Worm (Caenorhabditis elegans) whole organism, L2 larva: ENCODE results near the gene hint-3.

Experiments
- C34F6.9 ChIP-seq: fragments of 150-350 bp; optimal IDR thresholded peaks from 2 replicates; lab custom pipeline; 2014; ENCODE audit warnings: missing biosample characterization, missing genetic modification characterization
- F13H6.1 ChIP-seq: sonication (generic microtip); optimal IDR thresholded peaks from 2 replicates; lab custom pipeline; 2016; ENCODE audit warnings: missing genetic modification characterization, missing compliant biosample characterization
- R02D3.7 ChIP-seq: fragments of 150-350 bp; optimal IDR thresholded peaks from 2 replicates; lab custom pipeline; 2014; ENCODE audit warnings: missing biosample characterization, missing genetic modification characterization
- Y55F3AM.14 ChIP-seq: fragments of 200-800 bp; sonication (Bioruptor generic); optimal IDR thresholded peaks from 2 replicates; lab custom pipeline; 2018; ENCODE audit warnings: mild to moderate bottlenecking, missing genetic modification characterization, missing compliant biosample characterization
- alr-1 ChIP-seq: fragments of 150-350 bp; optimal IDR thresholded peaks from 2 replicates; lab custom pipeline; 2014; ENCODE audit warnings: missing biosample characterization, missing genetic modification characterization
- aly-2 ChIP-seq: fragments of 150-350 bp; optimal IDR thresholded peaks from 2 replicates; lab custom pipeline; 2014; ENCODE audit warnings: missing biosample characterization, missing genetic modification characterization
- ama-1 ChIP-seq: fragments of 150-350 bp; optimal IDR thresholded peaks from 2 replicates; lab custom pipeline; 2018; ENCODE audit warnings: inconsistent platforms
- blmp-1 ChIP-seq: sonication (generic microtip); optimal IDR thresholded peaks from 2 replicates; lab custom pipeline; 2017; ENCODE audit warnings: missing genetic modification characterization, mild to moderate bottlenecking, missing compliant biosample characterization, antibody characterized with exemption, moderate library complexity; ENCODE audit not compliant: insufficient read depth
- ceh-16 ChIP-seq: fragments of 150-350 bp; optimal IDR thresholded peaks from 2 replicates; lab custom pipeline; 2014; ENCODE audit warnings: missing biosample characterization, missing genetic modification characterization
- ceh-82 ChIP-seq: fragments of 150-350 bp; optimal IDR thresholded peaks from 2 replicates; lab custom pipeline; 2014; ENCODE audit warnings: missing biosample characterization, missing genetic modification characterization
- crh-2 ChIP-seq: sonication (generic microtip); optimal IDR thresholded peaks from 2 replicates; lab custom pipeline; 2017; ENCODE audit warnings: missing biosample characterization, missing genetic modification characterization
- dmd-4 ChIP-seq: sonication (generic microtip); optimal IDR thresholded peaks from 2 replicates; lab custom pipeline; 2017; ENCODE audit warnings: missing biosample characterization, missing genetic modification characterization
- egl-27 ChIP-seq: sonication (generic microtip); optimal IDR thresholded peaks from 3 replicates; lab custom pipeline; 2017; ENCODE audit warnings: missing biosample characterization, missing genetic modification reagents, missing genetic modification characterization
- elt-1 ChIP-seq: fragments of 150-350 bp; optimal IDR thresholded peaks from 2 replicates; lab custom pipeline; 2014; ENCODE audit warnings: missing biosample characterization, missing genetic modification characterization
- elt-3 ChIP-seq: sonication (generic microtip); optimal IDR thresholded peaks from 2 replicates; lab custom pipeline; 2017; ENCODE audit warnings: missing biosample characterization, missing genetic modification characterization
- fos-1 ChIP-seq: fragments of 150-350 bp; optimal IDR thresholded peaks from 2 replicates; lab custom pipeline; 2014; ENCODE audit warnings: missing biosample characterization, missing genetic modification characterization
- gmeb-1 ChIP-seq: fragments of 150-350 bp; optimal IDR thresholded peaks from 2 replicates; lab custom pipeline; 2014; ENCODE audit warnings: missing biosample characterization, missing genetic modification characterization
- lin-11 ChIP-seq: fragments of 150-350 bp; sonication (generic microtip); optimal IDR thresholded peaks from 2 replicates; lab custom pipeline; 2014; ENCODE audit warnings: missing biosample characterization, missing genetic modification characterization, inconsistent platforms, mixed read lengths
- lin-13 ChIP-seq: fragments of 150-350 bp; optimal IDR thresholded peaks from 2 replicates; lab custom pipeline; 2014; ENCODE audit warnings: missing biosample characterization, missing genetic modification reagents, missing genetic modification characterization
- lin-39 ChIP-seq: fragments of 150-350 bp; optimal IDR thresholded peaks from 2 replicates; lab custom pipeline; 2014; ENCODE audit warnings: missing biosample characterization, missing genetic modification reagents, missing genetic modification characterization
- lsy-2 ChIP-seq, 2 experiments: fragments of 150-350 bp in 1 of 2; sonication (generic microtip) in 1 of 2; optimal IDR thresholded peaks; 2 replicates each; lab custom pipeline; 2014 to 2017; ENCODE audit warnings: missing biosample characterization in 2 of 2, missing genetic modification characterization in 2 of 2
- mbf-1 ChIP-seq: sonication (generic microtip); optimal IDR thresholded peaks from 2 replicates; lab custom pipeline; 2017; ENCODE audit warnings: missing biosample characterization, missing genetic modification characterization
- mdl-1 ChIP-seq, 2 experiments: fragments of 150-350 bp in 1 of 2; sonication (generic microtip) in 1 of 2; optimal IDR thresholded peaks; 2 replicates each; lab custom pipeline; 2017; ENCODE audit warnings: missing biosample characterization in 2 of 2, missing genetic modification characterization in 2 of 2
- nhr-10 ChIP-seq: sonication (generic microtip); optimal IDR thresholded peaks from 2 replicates; lab custom pipeline; 2017; ENCODE audit warnings: missing biosample characterization, missing genetic modification characterization
- nhr-11 ChIP-seq: fragments of 150-350 bp; optimal IDR thresholded peaks from 2 replicates; lab custom pipeline; 2014; ENCODE audit warnings: missing biosample characterization, missing genetic modification characterization
- nhr-12 ChIP-seq: fragments of 150-350 bp; optimal IDR thresholded peaks from 2 replicates; lab custom pipeline; 2014; ENCODE audit warnings: missing biosample characterization, missing genetic modification characterization
- nhr-129 ChIP-seq: fragments of 150-350 bp; optimal IDR thresholded peaks from 2 replicates; lab custom pipeline; 2014; ENCODE audit warnings: missing biosample characterization, missing genetic modification characterization
- nhr-21 ChIP-seq: fragments of 150-350 bp; optimal IDR thresholded peaks from 2 replicates; lab custom pipeline; 2014; ENCODE audit warnings: missing biosample characterization, missing genetic modification characterization
- nhr-23 ChIP-seq: fragments of 150-350 bp; optimal IDR thresholded peaks from 2 replicates; lab custom pipeline; 2014; ENCODE audit warnings: missing biosample characterization, missing genetic modification reagents, missing genetic modification characterization
- nhr-237 ChIP-seq: fragments of 150-350 bp; optimal IDR thresholded peaks from 2 replicates; lab custom pipeline; 2014; ENCODE audit warnings: missing biosample characterization, missing genetic modification characterization
- nhr-25 ChIP-seq: fragments of 150-350 bp; sonication (generic microtip); optimal IDR thresholded peaks from 3 replicates; lab custom pipeline; 2014; ENCODE audit warnings: missing biosample characterization, missing genetic modification characterization
- nhr-6 ChIP-seq: fragments of 150-350 bp; optimal IDR thresholded peaks from 2 replicates; lab custom pipeline; 2014; ENCODE audit warnings: missing biosample characterization, missing genetic modification characterization
- nhr-77 ChIP-seq: fragments of 150-350 bp; optimal IDR thresholded peaks from 2 replicates; lab custom pipeline; 2014; ENCODE audit warnings: missing biosample characterization, missing genetic modification characterization
- peb-1 ChIP-seq: fragments of 150-350 bp; optimal IDR thresholded peaks from 2 replicates; lab custom pipeline; 2014; ENCODE audit warnings: missing biosample characterization, missing genetic modification characterization
- sem-4 ChIP-seq: fragments of 150-350 bp; optimal IDR thresholded peaks from 2 replicates; lab custom pipeline; 2014; ENCODE audit warnings: missing biosample characterization, missing genetic modification reagents, missing genetic modification characterization
- skn-1 ChIP-seq: sonication (generic microtip); optimal IDR thresholded peaks from 2 replicates; lab custom pipeline; 2017; ENCODE audit warnings: missing biosample characterization, missing genetic modification characterization
- sma-3 ChIP-seq: sonication (generic microtip); optimal IDR thresholded peaks from 2 replicates; lab custom pipeline; 2016; ENCODE audit warnings: missing genetic modification reagents, missing genetic modification characterization, missing compliant biosample characterization
- sma-9 ChIP-seq, 2 experiments: fragments of 150-350 bp in 1 of 2; sonication (generic microtip) in 1 of 2; optimal IDR thresholded peaks; 2 replicates each; lab custom pipeline; 2014 to 2016; ENCODE audit warnings: missing genetic modification characterization in 2 of 2, mild to moderate bottlenecking in 1 of 2, missing biosample characterization in 1 of 2, missing compliant biosample characterization in 1 of 2, missing genetic modification reagents in 1 of 2, moderate library complexity in 1 of 2
- snpc-4 ChIP-seq: fragments of 150-350 bp; optimal IDR thresholded peaks from 2 replicates; lab custom pipeline; 2014; ENCODE audit warnings: missing biosample characterization, missing genetic modification characterization
- unc-39 ChIP-seq: fragments of 150-350 bp; optimal IDR thresholded peaks from 2 replicates; lab custom pipeline; 2014; ENCODE audit warnings: missing biosample characterization, missing genetic modification characterization
- unc-55 ChIP-seq: fragments of 150-350 bp; sonication (generic microtip); optimal IDR thresholded peaks from 3 replicates; lab custom pipeline; 2014; ENCODE audit warnings: missing biosample characterization, missing genetic modification reagents, missing genetic modification characterization
- unc-62 ChIP-seq: fragments of 150-350 bp; optimal IDR thresholded peaks from 2 replicates; lab custom pipeline; 2014; ENCODE audit warnings: missing biosample characterization, missing genetic modification reagents, missing genetic modification characterization
- zag-1 ChIP-seq: fragments of 150-350 bp; optimal IDR thresholded peaks from 2 replicates; lab custom pipeline; 2014; ENCODE audit warnings: missing biosample characterization, missing genetic modification characterization
- ztf-1 ChIP-seq: fragments of 200-800 bp; sonication (Bioruptor generic); conservative IDR thresholded peaks from 2 replicates; pipeline ENCODE4 v1.3.6; 2022; ENCODE audit warnings: missing genetic modification characterization, missing compliant biosample characterization
- ztf-11 ChIP-seq: sonication (generic microtip); optimal IDR thresholded peaks from 2 replicates; lab custom pipeline; 2017; ENCODE audit warnings: missing biosample characterization, missing genetic modification characterization
- ztf-4 ChIP-seq: fragments of 150-350 bp; optimal IDR thresholded peaks from 2 replicates; lab custom pipeline; 2014; ENCODE audit warnings: missing biosample characterization, missing genetic modification characterization

hint-3 gene

ce11 chrV:7730488-7730887, 29.8 kb upstream of the hint-3 start (continued):
- peak; percentile 61 for TF ChIP-seq ama-1 (lab: Kevin White, UChicago)
- TF ChIP-seq skn-1 (tag; lab: Kevin White, UChicago): no peak
- peak; percentile 67 for TF ChIP-seq nhr-129 (tag; lab: Kevin White, UChicago)
- peak; percentile 42 for TF ChIP-seq sma-9 (GFP tag; optimal IDR thresholded peaks at IDR 0.05; lab: Kevin White, UChicago)
- TF ChIP-seq sma-9 (tag; optimal IDR thresholded peaks at IDR 0.05; lab: Kevin White, UChicago): no peak
- TF ChIP-seq ceh-16 (tag; lab: Kevin White, UChicago): no peak
- TF ChIP-seq elt-3 (tag; lab: Kevin White, UChicago): no peak
- TF ChIP-seq sem-4 (tag; lab: Kevin White, UChicago): peak; percentile 19
- no peak for TF ChIP-seq mdl-1 (tag; optimal IDR thresholded peaks at IDR 0.05; lab: Kevin White, UChicago)
- no peak for TF ChIP-seq nhr-77 (tag; lab: Kevin White, UChicago)
- peak; percentile 57 for TF ChIP-seq Y55F3AM.14 (GFP tag; lab: Kevin White, UChicago)
- TF ChIP-seq elt-1 (tag; lab: Kevin White, UChicago): no peak
- no peak for TF ChIP-seq nhr-10 (tag; lab: Kevin White, UChicago)
- peak; percentile 68 for TF ChIP-seq crh-2 (tag; lab: Kevin White, UChicago)
- no peak for TF ChIP-seq ztf-11 (tag; lab: Kevin White, UChicago)
- no peak for TF ChIP-seq unc-62 (GFP tag; lab: Kevin White, UChicago)
- TF ChIP-seq C34F6.9: peak; percentile 15

- peak; percentile 4 for TF ChIP-seq ceh-16 (tag; lab: Kevin White, UChicago)
- peak; percentile 20 for TF ChIP-seq lin-13 (GFP tag; lab: Kevin White, UChicago)
- no peak for TF ChIP-seq peb-1 (tag; lab: Kevin White, UChicago)
These were observed 27.0 kb upstream of the hint-3 start for ce11 chrV:7733240-7733765.

DNA sequence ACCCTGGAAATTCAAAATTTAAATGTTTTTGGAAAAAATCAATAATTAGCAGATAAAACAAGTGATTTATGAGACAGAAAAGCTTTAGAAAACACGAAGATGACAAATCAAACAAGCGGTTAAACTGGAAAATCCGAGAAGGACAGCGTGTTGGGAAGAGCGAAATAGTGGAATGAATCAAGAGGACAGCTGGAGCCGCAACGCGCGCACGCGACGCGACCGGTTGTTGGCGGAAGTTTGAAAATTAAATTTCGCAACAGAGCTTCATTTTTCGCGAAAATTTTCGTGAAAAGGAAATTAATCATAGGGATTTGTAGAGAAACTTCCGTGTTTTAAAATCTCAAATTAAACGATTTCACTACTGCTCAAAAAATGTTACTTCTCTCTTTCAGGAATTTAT, 25.4 kb upstream of the hint-3 start, which contains the start of gene clic-1:
TSS of gene clic-1 (minus strand) at position 3 of the 400 bp plus-strand sequence.
- TF ChIP-seq sem-4 (tag; lab: Kevin White, UChicago): no peak
- no peak for TF ChIP-seq ceh-82 (tag; lab: Kevin White, UChicago)
- TF ChIP-seq ceh-16 (tag; lab: Kevin White, UChicago): no peak
- TF ChIP-seq blmp-1 (tag; lab: Kevin White, UChicago): no peak
- peak; percentile 46 for TF ChIP-seq nhr-21 (tag; lab: Kevin White, UChicago)
- TF ChIP-seq snpc-4: peak; percentile 53
- peak; percentile 92 for TF ChIP-seq gmeb-1 (tag; lab: Kevin White, UChicago)
- TF ChIP-seq R02D3.7: no peak
- TF ChIP-seq lsy-2 (tag; optimal IDR thresholded peaks at IDR 0.05; lab: Kevin White, UChicago): peak; percentile 51 to 72
- TF ChIP-seq lin-13 (GFP tag; lab: Kevin White, UChicago): peak; percentile 58
- TF ChIP-seq nhr-77 (tag; lab: Kevin White, UChicago): no peak
- no peak for TF ChIP-seq lin-39 (tag; lab: Kevin White, UChicago)
- TF ChIP-seq unc-39 (tag; lab: Kevin White, UChicago): no peak
- TF ChIP-seq elt-3 (tag; lab: Kevin White, UChicago): no peak
- peak; percentile 80 for TF ChIP-seq unc-55 (GFP tag; lab: Kevin White, UChicago)
- no peak for TF ChIP-seq nhr-237 (tag; lab: Kevin White, UChicago)
- TF ChIP-seq aly-2 (tag; lab: Kevin White, UChicago): no peak
- TF ChIP-seq fos-1 (tag; lab: Kevin White, UChicago): peak; percentile 42
- no peak for TF ChIP-seq ztf-1 (GFP tag; lab: Robert Waterston, UW)
- TF ChIP-seq alr-1: no peak
- TF ChIP-seq nhr-11: no peak
- no peak for TF ChIP-seq mbf-1 (tag; lab: Kevin White, UChicago)
- TF ChIP-seq egl-27: peak; percentile 7
- TF ChIP-seq Y55F3AM.14 (GFP tag; lab: Kevin White, UChicago): no peak
- no peak for TF ChIP-seq nhr-12 (tag; lab: Kevin White, UChicago)
- TF ChIP-seq F13H6.1 (tag; lab: Kevin White, UChicago): peak; percentile 53
- no peak for TF ChIP-seq skn-1 (tag; lab: Kevin White, UChicago)
- no peak for TF ChIP-seq peb-1 (tag; lab: Kevin White, UChicago)
- TF ChIP-seq lin-11 (tag; lab: Kevin White, UChicago): peak; percentile 48
- TF ChIP-seq sma-9 (GFP tag; optimal IDR thresholded peaks at IDR 0.05; lab: Kevin White, UChicago): peak; percentile 41
- no peak for TF ChIP-seq sma-9 (tag; optimal IDR thresholded peaks at IDR 0.05; lab: Kevin White, UChicago)
- TF ChIP-seq nhr-129 (tag; lab: Kevin White, UChicago): peak; percentile 40
- TF ChIP-seq crh-2 (tag; lab: Kevin White, UChicago): peak; percentile 39
- no peak for TF ChIP-seq ztf-4
- TF ChIP-seq nhr-23 (tag; lab: Kevin White, UChicago): no peak
- TF ChIP-seq nhr-6 (tag; lab: Kevin White, UChicago): no peak
- TF ChIP-seq sma-3 (GFP tag; lab: Kevin White, UChicago): peak; percentile 21
- TF ChIP-seq unc-62 (GFP tag; lab: Kevin White, UChicago): no peak
- peak; percentile 78 for TF ChIP-seq C34F6.9
- no peak for TF ChIP-seq dmd-4 (tag; lab: Kevin White, UChicago)
- no peak for TF ChIP-seq elt-1 (tag; lab: Kevin White, UChicago)
- TF ChIP-seq nhr-10 (tag; lab: Kevin White, UChicago): no peak
- peak; percentile 42 for TF ChIP-seq ama-1 (lab: Kevin White, UChicago)
- TF ChIP-seq ztf-11 (tag; lab: Kevin White, UChicago): no peak
- no peak for TF ChIP-seq nhr-25 (tag; lab: Kevin White, UChicago)
- peak; percentile 4 for TF ChIP-seq zag-1 (tag; lab: Kevin White, UChicago)
